Worm (Caenorhabditis elegans): ENCODE results near the gene ZK938.10.

DNA sequence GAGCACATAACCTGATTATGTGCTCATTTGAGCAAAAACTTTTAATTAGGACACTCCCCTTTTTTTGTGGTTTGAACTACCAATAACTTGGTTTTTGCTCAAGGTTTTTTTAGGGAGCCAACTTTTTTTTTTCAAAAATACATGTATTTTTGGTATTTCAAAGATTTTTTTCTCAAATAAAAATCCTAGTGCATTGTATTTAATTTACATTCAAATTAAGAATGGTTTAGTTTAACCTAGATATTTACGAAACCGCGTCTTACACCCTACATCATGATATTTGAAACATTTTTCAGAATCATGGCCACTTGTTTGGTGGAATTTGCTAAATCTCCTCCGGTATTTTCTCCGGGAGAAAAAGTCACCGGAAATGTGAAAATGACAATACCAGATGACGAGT, 15.9 kb downstream of the ZK938.10 start, which contains the start of gene arrd-5:
- no peak for TF ChIP-seq ama-1 (optimal IDR thresholded peaks at IDR 0.05)
- no peak for TF ChIP-seq ceh-36 (tag; optimal IDR thresholded peaks at IDR 0.05)
- no peak for TF ChIP-seq ceh-13 (GFP tag; optimal IDR thresholded peaks at IDR 0.05)
- TF ChIP-seq B0310.2 (tag; optimal IDR thresholded peaks at IDR 0.05), result no peak
- TF ChIP-seq flt-1 (GFP tag; IDR thresholded peaks at IDR 0.05), result no peak
- no peak for TF ChIP-seq hnd-1 (tag; optimal IDR thresholded peaks at IDR 0.05)
- no peak for TF ChIP-seq tbx-37 (GFP tag; conservative IDR thresholded peaks at IDR 0.05)
- TF ChIP-seq pes-1 (GFP tag; IDR thresholded peaks at IDR 0.05), result no peak
- no peak for TF ChIP-seq scrt-1 (GFP tag; IDR thresholded peaks at IDR 0.05)
- TF ChIP-seq ets-7 (tag; optimal IDR thresholded peaks at IDR 0.05), result no peak
- TF ChIP-seq hmbx-1 (tag; optimal IDR thresholded peaks at IDR 0.05), result no peak
- TF ChIP-seq sea-1 (GFP tag; conservative IDR thresholded peaks at IDR 0.05), result no peak
- TF ChIP-seq hmg-4 (GFP tag; optimal IDR thresholded peaks at IDR 0.05), result no peak
